Worm (Caenorhabditis elegans) whole organism, L4/young adult: ENCODE data around the gene Y38H6C.24.

Source experiments
- W03F9.2 ChIP-seq: fragments of 150-350 bp; optimal IDR thresholded peaks from 2 replicates; lab custom pipeline; 2014; ENCODE audit warnings: missing biosample characterization, missing genetic modification characterization
- dao-5 ChIP-seq: sonication (generic microtip); optimal IDR thresholded peaks from 2 replicates; lab custom pipeline; 2016; ENCODE audit warnings: missing genotype, missing genetic modification characterization, moderate library complexity, missing compliant biosample characterization
- him-1 ChIP-seq: sonication (generic microtip); optimal IDR thresholded peaks from 2 replicates; lab custom pipeline; 2016; ENCODE audit warnings: missing genotype, missing genetic modification reagents, missing genetic modification characterization, missing compliant biosample characterization

- no peak for TF ChIP-seq him-1 (tag; lab: Kevin White, UChicago)
- no peak for TF ChIP-seq W03F9.2 (tag; lab: Kevin White, UChicago)
- TF ChIP-seq dao-5 (tag; lab: Kevin White, UChicago) = no peak
Observed at ce11 chrV:20558270-20558669, 32.0 kb downstream of the Y38H6C.24 start, which contains the start of gene abf-4.
